Worm (Caenorhabditis elegans) whole organism, L3 larva: Measurements from ENCODE around the gene Y6E2A.4.

ENCODE experiments used
- ceh-82 ChIP-seq: fragments of 150-350 bp; optimal IDR thresholded peaks from 2 replicates; lab custom pipeline; 2014; ENCODE audit warnings: missing biosample characterization, missing genetic modification characterization
- mdl-1 ChIP-seq: fragments of 150-350 bp; optimal IDR thresholded peaks from 2 replicates; lab custom pipeline; 2014; ENCODE audit warnings: missing biosample characterization, missing genetic modification characterization
- nhr-25 ChIP-seq: sonication (generic microtip); optimal IDR thresholded peaks from 2 replicates; lab custom pipeline; 2017; ENCODE audit warnings: missing biosample characterization, missing genetic modification characterization
- pha-4 ChIP-seq: fragments of 150-350 bp; optimal IDR thresholded peaks from 2 replicates; lab custom pipeline; 2014; ENCODE audit warnings: missing biosample characterization, missing genetic modification reagents, missing genetic modification characterization

- TF ChIP-seq ceh-82 (tag; lab: Kevin White, UChicago) (no peak), nhr-25 (tag; lab: Kevin White, UChicago) (no peak), mdl-1 (tag; lab: Kevin White, UChicago) (no peak), pha-4 (no peak)
Observed at ce11 chrV:15721431-15721830, 4.9 kb upstream of the Y6E2A.4 start.
